Worm (Caenorhabditis elegans) whole organism, late embryonic: ENCODE data around the gene idh-1.

Experiments used
- ama-1 ChIP-seq: fragments of 150-350 bp; optimal IDR thresholded peaks from 2 replicates; lab custom pipeline; 2014
- ceh-48 ChIP-seq: sonication (generic microtip); optimal IDR thresholded peaks from 2 replicates; lab custom pipeline; 2016; ENCODE audit warnings: missing genetic modification characterization, inconsistent platforms, missing compliant biosample characterization
- fax-1 ChIP-seq: sonication (generic microtip); optimal IDR thresholded peaks from 2 replicates; lab custom pipeline; 2016; ENCODE audit warnings: missing genotype, missing genetic modification characterization, missing compliant biosample characterization
- nhr-11 ChIP-seq: fragments of 150-350 bp; optimal IDR thresholded peaks from 2 replicates; lab custom pipeline; 2014; ENCODE audit warnings: missing biosample characterization, missing genetic modification characterization

ce11 chrIV:9457400-9457799, 16.5 kb upstream of the idh-1 start, which contains the start of gene cutl-17:
- no peak for TF ChIP-seq ama-1 (lab: Kevin White, UChicago)
- TF ChIP-seq ceh-48 = no peak
- TF ChIP-seq fax-1 = no peak
- no peak for TF ChIP-seq nhr-11 (tag; lab: Kevin White, UChicago)
